Worm (Caenorhabditis elegans) whole organism, mixed stage, embryonic: ENCODE data around the gene hlh-13.

Source experiments
- M03D4.4 ChIP-seq: sonication (generic microtip); optimal IDR thresholded peaks from 2 replicates; lab custom pipeline; 2017; ENCODE audit warnings: mild to moderate bottlenecking, missing genetic modification characterization, missing compliant biosample characterization
- bed-3 ChIP-seq: fragments of 200-800 bp; sonication (Bioruptor generic); optimal IDR thresholded peaks from 3 replicates; lab custom pipeline; 2018; ENCODE audit warnings: mild to moderate bottlenecking, missing genetic modification characterization, moderate library complexity, missing compliant biosample characterization
- blmp-1 ChIP-seq: fragments of 150-350 bp; optimal IDR thresholded peaks from 2 replicates; lab custom pipeline; 2014; ENCODE audit warnings: missing biosample characterization, missing genetic modification characterization
- ceh-39 ChIP-seq: fragments of 150-350 bp; optimal IDR thresholded peaks from 2 replicates; lab custom pipeline; 2014; ENCODE audit warnings: missing biosample characterization, missing genetic modification characterization
- ceh-43 ChIP-seq: fragments of 200-800 bp; sonication (Bioruptor generic); optimal IDR thresholded peaks from 2 replicates; lab custom pipeline; 2018; ENCODE audit warnings: mild to moderate bottlenecking, missing genetic modification characterization, moderate library complexity, missing compliant biosample characterization
- ceh-83 ChIP-seq: fragments of 200-800 bp; sonication (Bioruptor generic); optimal IDR thresholded peaks from 2 replicates; lab custom pipeline; 2018; ENCODE audit warnings: mild to moderate bottlenecking, missing genetic modification characterization, missing compliant biosample characterization
- ces-1 ChIP-seq: fragments of 150-350 bp; optimal IDR thresholded peaks from 2 replicates; lab custom pipeline; 2014; ENCODE audit warnings: missing biosample characterization, missing genetic modification reagents, missing genetic modification characterization
- cnd-1 ChIP-seq: fragments of 200-800 bp; sonication (Bioruptor generic); optimal IDR thresholded peaks from 2 replicates; lab custom pipeline; 2018; ENCODE audit warnings: mild to moderate bottlenecking, missing genetic modification characterization, missing compliant biosample characterization
- drap-1 ChIP-seq: fragments of 200-800 bp; sonication (Bioruptor generic); optimal IDR thresholded peaks from 3 replicates; lab custom pipeline; 2018; ENCODE audit warnings: mild to moderate bottlenecking, missing genetic modification characterization, missing compliant biosample characterization
- elt-1 ChIP-seq: sonication (generic microtip); optimal IDR thresholded peaks from 2 replicates; lab custom pipeline; 2017; ENCODE audit warnings: missing genetic modification characterization, mild to moderate bottlenecking, missing compliant biosample characterization, antibody characterized with exemption, moderate library complexity, borderline replicate concordance; ENCODE audit not compliant: insufficient read depth
- elt-3 ChIP-seq: fragments of 150-350 bp; optimal IDR thresholded peaks from 2 replicates; lab custom pipeline; 2014; ENCODE audit warnings: missing biosample characterization, missing genetic modification characterization
- flh-1 ChIP-seq: fragments of 200-800 bp; sonication (Bioruptor generic); optimal IDR thresholded peaks from 2 replicates; lab custom pipeline; 2018; ENCODE audit warnings: mild to moderate bottlenecking, missing genetic modification characterization, moderate library complexity, missing compliant biosample characterization
- hlh-1 ChIP-seq: fragments of 150-350 bp; optimal IDR thresholded peaks from 2 replicates; lab custom pipeline; 2014; ENCODE audit warnings: missing biosample characterization, missing genetic modification reagents, missing genetic modification characterization
- lin-13 ChIP-seq: fragments of 150-350 bp; optimal IDR thresholded peaks from 2 replicates; lab custom pipeline; 2014; ENCODE audit warnings: missing biosample characterization, missing genetic modification characterization
- lin-32 ChIP-seq: fragments of 200-800 bp; sonication (Bioruptor generic); optimal IDR thresholded peaks from 2 replicates; lab custom pipeline; 2018; ENCODE audit warnings: mild to moderate bottlenecking, missing genetic modification characterization, missing compliant biosample characterization
- lsy-2 ChIP-seq: fragments of 150-350 bp; optimal IDR thresholded peaks from 2 replicates; lab custom pipeline; 2014; ENCODE audit warnings: missing biosample characterization, missing genetic modification characterization
- mab-5 ChIP-seq: fragments of 150-350 bp; optimal IDR thresholded peaks from 2 replicates; lab custom pipeline; 2014; ENCODE audit warnings: missing biosample characterization, missing genetic modification characterization
- mep-1 ChIP-seq: fragments of 150-350 bp; optimal IDR thresholded peaks from 2 replicates; lab custom pipeline; 2017; ENCODE audit warnings: missing biosample characterization, missing genetic modification reagents, missing genetic modification characterization, inconsistent platforms
- mls-2 ChIP-seq: sonication (generic microtip); optimal IDR thresholded peaks from 2 replicates; lab custom pipeline; 2016; ENCODE audit warnings: mild to moderate bottlenecking, missing genetic modification characterization, moderate library complexity, missing compliant biosample characterization
- nhr-12 ChIP-seq: fragments of 150-350 bp; optimal IDR thresholded peaks from 2 replicates; lab custom pipeline; 2014; ENCODE audit warnings: missing biosample characterization, missing genetic modification characterization
- nhr-2 ChIP-seq: fragments of 150-350 bp; optimal IDR thresholded peaks from 2 replicates; lab custom pipeline; 2014; ENCODE audit warnings: missing biosample characterization, missing genetic modification characterization
- nhr-28 ChIP-seq: fragments of 150-350 bp; optimal IDR thresholded peaks from 2 replicates; lab custom pipeline; 2014; ENCODE audit warnings: missing biosample characterization, missing genetic modification characterization
- nhr-76 ChIP-seq: sonication (generic microtip); optimal IDR thresholded peaks from 2 replicates; lab custom pipeline; 2017; ENCODE audit warnings: missing biosample characterization, missing genetic modification characterization
- pha-4 ChIP-seq: fragments of 150-350 bp; optimal IDR thresholded peaks from 2 replicates; lab custom pipeline; 2018; ENCODE audit warnings: missing biosample characterization, missing genetic modification reagents, missing genetic modification characterization
- sem-2 ChIP-seq: fragments of 200-800 bp; sonication (Bioruptor generic); optimal IDR thresholded peaks from 2 replicates; lab custom pipeline; 2018; ENCODE audit warnings: mild to moderate bottlenecking, missing genetic modification characterization, missing compliant biosample characterization
- sptf-1 ChIP-seq: sonication (generic microtip); optimal IDR thresholded peaks from 2 replicates; lab custom pipeline; 2017; ENCODE audit warnings: mild to moderate bottlenecking, missing genetic modification characterization, moderate library complexity, missing compliant biosample characterization
- tbx-8 ChIP-seq: fragments of 200-800 bp; sonication (Bioruptor generic); optimal IDR thresholded peaks from 2 replicates; lab custom pipeline; 2018; ENCODE audit warnings: mild to moderate bottlenecking, missing genetic modification characterization, moderate library complexity, missing compliant biosample characterization
- unc-120 ChIP-seq: sonication (generic microtip); optimal IDR thresholded peaks from 2 replicates; lab custom pipeline; 2017; ENCODE audit warnings: missing genetic modification characterization, missing compliant biosample characterization; ENCODE audit not compliant: poor library complexity, severe bottlenecking
- unc-39 ChIP-seq: fragments of 150-350 bp; optimal IDR thresholded peaks from 2 replicates; lab custom pipeline; 2014; ENCODE audit warnings: missing biosample characterization, missing genetic modification characterization
- unc-62 ChIP-seq: fragments of 150-350 bp; optimal IDR thresholded peaks from 2 replicates; lab custom pipeline; 2014; ENCODE audit warnings: missing biosample characterization, missing genetic modification reagents, missing genetic modification characterization
- zip-8 ChIP-seq: fragments of 150-350 bp; optimal IDR thresholded peaks from 2 replicates; lab custom pipeline; 2014; ENCODE audit warnings: missing biosample characterization, missing genetic modification characterization
- ztf-11 ChIP-seq: fragments of 150-350 bp; optimal IDR thresholded peaks from 2 replicates; lab custom pipeline; 2014; ENCODE audit warnings: missing biosample characterization, missing genetic modification characterization

The hlh-13 gene

DNA sequence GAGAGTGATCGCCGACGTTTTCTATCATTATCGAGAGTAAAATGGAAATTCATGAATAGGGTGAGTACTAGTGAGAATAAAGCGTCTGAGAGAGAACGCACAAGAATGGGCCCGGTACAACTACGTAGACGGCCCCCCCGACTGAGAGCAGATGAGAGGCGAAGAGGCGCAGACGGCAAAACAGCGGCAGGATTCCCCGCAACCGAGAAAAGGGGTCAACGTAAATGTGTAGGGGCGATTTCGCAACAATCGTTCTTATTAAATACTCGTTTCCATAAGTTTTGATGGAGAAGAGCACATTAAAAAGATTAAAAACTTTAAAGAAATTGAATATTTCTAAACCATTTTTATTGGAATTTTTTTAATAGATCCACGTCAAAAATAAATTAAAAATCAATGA is 34.4 kb upstream of the hlh-13 start:
- TF ChIP-seq nhr-76 (tag; lab: Kevin White, UChicago) (no peak), ces-1 (peak; percentile 30)

DNA sequence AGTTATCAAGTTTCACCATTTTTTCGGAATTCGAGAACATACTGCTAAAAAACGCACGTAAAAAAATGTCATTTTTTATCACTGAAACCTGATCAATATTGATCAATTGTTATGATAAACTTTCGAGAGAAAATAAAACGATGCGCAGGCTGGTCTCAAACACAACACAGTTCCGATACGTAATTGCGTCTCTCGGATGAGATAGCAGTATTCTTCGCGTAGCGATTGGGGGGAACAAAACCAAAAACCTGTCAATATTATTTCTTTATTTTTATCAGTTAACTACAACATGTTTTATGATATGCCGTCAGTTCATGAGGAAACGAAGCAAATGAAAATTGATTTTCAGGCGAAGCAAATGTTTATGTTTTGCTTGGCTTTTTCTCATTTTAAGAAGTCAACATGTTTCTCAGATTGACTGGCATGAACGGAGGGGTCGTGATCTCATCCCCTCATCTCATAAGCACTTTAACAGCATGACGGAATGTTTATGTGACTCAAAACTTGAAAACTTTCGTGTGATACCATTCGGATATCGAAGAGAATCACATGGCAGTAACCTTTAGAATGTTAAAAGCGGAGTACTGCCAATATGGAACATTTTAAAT is 33.4 kb upstream of the hlh-13 start:
- TF ChIP-seq nhr-12 = no peak
- TF ChIP-seq ceh-43 = no peak
- no peak for TF ChIP-seq hlh-1 (tag; lab: Kevin White, UChicago)
- no peak for TF ChIP-seq mep-1 (tag; lab: Kevin White, UChicago)

DNA sequence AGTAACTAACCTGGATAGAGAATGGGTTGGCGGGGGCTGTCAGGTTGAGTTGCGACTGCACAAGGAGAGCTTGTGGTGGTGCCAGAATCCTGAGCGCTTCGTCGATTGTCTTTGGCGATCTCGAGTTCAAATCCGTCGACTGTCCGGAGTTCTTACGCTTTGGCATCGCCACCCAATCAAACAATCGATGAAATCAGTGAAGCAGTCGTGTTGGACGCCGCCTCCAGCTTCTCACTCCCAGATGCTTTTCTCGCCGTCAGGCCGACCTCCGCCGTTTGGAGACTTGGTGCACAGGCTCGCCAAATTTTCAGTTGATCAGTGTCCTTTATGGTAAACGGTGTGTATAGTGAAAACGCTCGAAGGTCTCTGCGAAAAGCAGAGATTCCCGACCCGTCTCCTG is 32.2 kb upstream of the hlh-13 start, which contains the start of the genes F20B6.10 and hpk-1:
TSS of gene F20B6.10 (minus strand) at position 303 of the 400 bp plus-strand sequence.
TSS of gene hpk-1 (minus strand) at position 397 of the 400 bp plus-strand sequence.
- TF ChIP-seq elt-1 (tag; lab: Kevin White, UChicago) = no peak
- TF ChIP-seq lin-32 (GFP tag; lab: Kevin White, UChicago) = no peak
- no peak for TF ChIP-seq tbx-8 (GFP tag; lab: Kevin White, UChicago)
- no peak for TF ChIP-seq unc-120 (tag; lab: Kevin White, UChicago)
- TF ChIP-seq mab-5 (tag; lab: Kevin White, UChicago) = no peak

DNA sequence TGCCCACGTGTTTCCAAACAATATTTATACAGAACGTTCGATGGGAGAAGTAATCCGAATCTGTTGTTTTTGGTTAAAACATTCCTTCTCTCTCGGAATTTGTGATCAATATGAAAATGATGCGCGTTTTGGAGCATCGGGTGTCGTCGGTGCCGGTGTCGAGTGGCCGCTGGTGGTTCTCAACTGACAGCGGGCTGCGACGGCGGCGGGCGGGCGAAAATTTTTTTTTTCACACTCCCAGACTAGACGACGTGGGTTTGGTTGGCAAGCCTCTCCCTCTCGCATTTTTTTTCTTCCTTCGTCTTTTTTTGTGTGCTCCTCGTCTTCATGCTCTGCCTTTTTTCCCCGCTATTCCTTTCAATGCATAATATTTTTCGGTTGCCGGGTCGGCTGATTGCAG is 30.9 kb upstream of the hlh-13 start, which contains the start of gene W01H2.2:
TSS of gene W01H2.2 (minus strand) at position 285 of the 400 bp plus-strand sequence.
- TF ChIP-seq lsy-2 (tag; lab: Kevin White, UChicago) (no peak), elt-1 (tag; lab: Kevin White, UChicago) (no peak), unc-62 (GFP tag; lab: Kevin White, UChicago) (no peak), drap-1 (GFP tag; lab: Kevin White, UChicago) (no peak), ceh-43 (no peak), flh-1 (no peak), ztf-11 (no peak), nhr-12 (no peak), mab-5 (tag; lab: Kevin White, UChicago) (no peak), hlh-1 (tag; lab: Kevin White, UChicago) (no peak), ces-1 (no peak), sptf-1 (no peak), unc-120 (tag; lab: Kevin White, UChicago) (no peak), sem-2 (GFP tag; lab: Kevin White, UChicago) (no peak), pha-4 (tag; lab: Kevin White, UChicago) (no peak), blmp-1 (tag; lab: Kevin White, UChicago) (no peak), nhr-28 (no peak), elt-3 (tag; lab: Kevin White, UChicago) (no peak)

DNA sequence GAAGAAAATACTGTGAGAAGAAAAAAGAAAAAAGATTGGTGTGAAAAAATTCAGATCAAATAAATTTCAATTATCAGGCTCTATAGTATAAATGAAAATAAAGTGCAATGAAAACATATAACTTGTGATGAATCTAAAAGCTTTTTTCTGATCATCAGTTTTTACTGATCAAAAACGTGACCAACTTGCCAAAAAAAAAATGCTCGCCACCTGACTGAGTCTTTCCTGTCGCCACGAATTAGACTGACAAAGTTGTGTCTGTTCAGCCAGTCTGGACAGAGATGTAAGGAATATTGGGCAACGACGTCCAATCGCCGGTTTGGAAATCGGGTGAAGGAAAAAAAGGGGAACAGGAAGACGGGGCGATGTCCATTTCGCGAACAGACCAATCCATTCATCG is 29.6 kb upstream of the hlh-13 start:
- no peak for TF ChIP-seq ceh-43
- no peak for TF ChIP-seq mls-2
- TF ChIP-seq ceh-39 = no peak

DNA sequence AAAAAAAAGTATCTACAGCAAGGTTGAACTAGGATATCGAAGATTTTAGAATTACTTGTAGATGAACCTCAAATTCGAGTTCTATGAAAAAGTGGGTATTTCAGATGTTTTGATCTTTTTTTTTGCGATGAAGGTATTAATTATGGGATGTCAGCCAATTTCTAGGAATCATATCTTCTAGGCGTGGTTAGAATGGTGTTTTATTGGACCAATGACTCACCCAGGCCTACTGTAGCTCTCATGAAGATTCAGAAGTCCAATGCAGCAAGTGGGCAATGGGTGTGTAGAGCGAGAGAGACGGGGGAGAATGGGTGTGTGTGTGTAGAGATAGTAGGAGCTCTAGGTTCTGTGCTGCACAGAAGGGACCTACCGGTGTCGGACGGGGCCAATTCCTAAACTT is 26.8 kb upstream of the hlh-13 start:
- peak; percentile 72 for TF ChIP-seq lsy-2 (tag; lab: Kevin White, UChicago)
- TF ChIP-seq unc-120 (tag; lab: Kevin White, UChicago) = peak; percentile 20
- TF ChIP-seq unc-62 (GFP tag; lab: Kevin White, UChicago) = no peak
- TF ChIP-seq blmp-1 (tag; lab: Kevin White, UChicago) = no peak
- TF ChIP-seq unc-39 (tag; lab: Kevin White, UChicago) = no peak
- no peak for TF ChIP-seq nhr-76 (tag; lab: Kevin White, UChicago)

DNA sequence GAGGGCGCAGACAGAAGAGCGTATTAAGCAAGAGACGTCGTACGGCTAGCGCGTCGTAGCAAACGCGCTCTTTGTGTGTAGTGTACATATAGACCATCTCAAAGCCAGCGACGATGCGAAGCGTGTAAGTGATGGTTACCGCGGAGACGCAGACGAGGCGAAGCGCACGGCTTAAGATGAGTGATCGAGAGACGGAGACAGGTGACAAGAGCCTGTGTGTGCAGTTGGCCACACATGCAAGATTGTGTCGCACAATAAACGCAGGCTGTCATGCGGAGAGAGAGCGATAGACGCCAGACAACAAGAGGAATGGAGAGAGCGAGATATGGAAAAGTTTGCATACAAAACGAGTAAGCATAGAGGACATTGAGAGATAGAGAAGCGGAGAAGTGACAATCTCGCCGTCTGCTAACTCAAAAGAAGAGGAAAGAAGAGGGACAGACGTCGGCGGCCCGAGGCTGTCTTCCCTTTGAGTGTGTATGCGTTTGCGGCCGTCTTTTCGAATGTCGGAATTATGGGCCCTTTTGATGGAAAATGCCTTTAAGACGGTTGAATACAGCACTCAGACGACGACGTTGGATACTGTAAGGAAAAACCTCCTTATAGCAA is 26.2 kb upstream of the hlh-13 start:
- no peak for TF ChIP-seq nhr-28
- TF ChIP-seq mep-1 (tag; lab: Kevin White, UChicago) = no peak
- TF ChIP-seq lin-32 (GFP tag; lab: Kevin White, UChicago) = no peak
- TF ChIP-seq elt-3 (tag; lab: Kevin White, UChicago) = no peak
- TF ChIP-seq lsy-2 (tag; lab: Kevin White, UChicago) = no peak
- TF ChIP-seq unc-120 (tag; lab: Kevin White, UChicago) = peak; percentile 61
- TF ChIP-seq nhr-2 (tag; lab: Kevin White, UChicago) = no peak
- peak; percentile 32 for TF ChIP-seq mls-2
- no peak for TF ChIP-seq unc-39 (tag; lab: Kevin White, UChicago)
- TF ChIP-seq bed-3 (GFP tag; lab: Kevin White, UChicago) = no peak
- no peak for TF ChIP-seq mab-5 (tag; lab: Kevin White, UChicago)
- TF ChIP-seq pha-4 (tag; lab: Kevin White, UChicago) = peak; percentile 55
- no peak for TF ChIP-seq elt-1 (tag; lab: Kevin White, UChicago)
- TF ChIP-seq ces-1 = peak; percentile 72
- peak; percentile 26 for TF ChIP-seq cnd-1 (tag; lab: Kevin White, UChicago)
- peak; percentile 12 for TF ChIP-seq ceh-39
- no peak for TF ChIP-seq tbx-8 (GFP tag; lab: Kevin White, UChicago)
- TF ChIP-seq drap-1 (GFP tag; lab: Kevin White, UChicago) = no peak
- no peak for TF ChIP-seq sem-2 (GFP tag; lab: Kevin White, UChicago)
- peak; percentile 32 for TF ChIP-seq unc-62 (GFP tag; lab: Kevin White, UChicago)
- no peak for TF ChIP-seq ceh-83 (GFP tag; lab: Kevin White, UChicago)
- no peak for TF ChIP-seq M03D4.4 (tag; lab: Kevin White, UChicago)
- TF ChIP-seq ztf-11 = no peak
- TF ChIP-seq zip-8 (tag; lab: Kevin White, UChicago) = no peak
- TF ChIP-seq lin-13 (tag; lab: Kevin White, UChicago) = peak; percentile 54
- TF ChIP-seq ceh-43 = no peak
- no peak for TF ChIP-seq blmp-1 (tag; lab: Kevin White, UChicago)
